Worm (Caenorhabditis elegans) whole organism, L4/young adult: ENCODE data around the gene W01F3.2.

Experiments
- W03F9.2 ChIP-seq: fragments of 150-350 bp; optimal IDR thresholded peaks from 2 replicates; lab custom pipeline; 2014; ENCODE audit warnings: missing biosample characterization, missing genetic modification characterization
- dao-5 ChIP-seq: sonication (generic microtip); optimal IDR thresholded peaks from 2 replicates; lab custom pipeline; 2016; ENCODE audit warnings: missing genotype, missing genetic modification characterization, moderate library complexity, missing compliant biosample characterization

ce11 chrV:20680189-20680588 lies 20.1 kb downstream of the W01F3.2 start:
- no peak for TF ChIP-seq dao-5 (tag; lab: Kevin White, UChicago)
- no peak for TF ChIP-seq W03F9.2 (tag; lab: Kevin White, UChicago)
